Fruit fly (Drosophila melanogaster) S2 (cell line): ENCODE data around the gene Uba5.

Experiments used
- CG8478 ChIP-seq: fragments of >200 bp; optimal IDR thresholded peaks from 2 replicates; lab custom pipeline; 2018
- CTCF ChIP-seq, 2 experiments: fragments of >200 bp; optimal IDR thresholded peaks; 2 replicates each; lab custom pipeline; 2018

Uba5 gene

dm6 chrX:11528026-11528702 lies 44.8 kb downstream of the Uba5 start:
- TF ChIP-seq CG8478 (lab: Kevin White, UChicago), result no peak
- no peak for TF ChIP-seq CTCF (optimal IDR thresholded peaks at IDR 0.05; lab: Kevin White, UChicago)

- TF ChIP-seq CTCF (optimal IDR thresholded peaks at IDR 0.05; lab: Kevin White, UChicago) (no peak), CG8478 (lab: Kevin White, UChicago) (no peak)
These were observed 47.9 kb downstream of the Uba5 start for dm6 chrX:11531245-11531644.
